Fruit fly (Drosophila melanogaster) whole organism, embryonic: Measurements from ENCODE around the gene CG5056.
A peak's percentile ranks its signal among the peaks of the same experiment; 100 is the strongest.

Source experiments
- Antp ChIP-seq: fragments of 200-800 bp; sonication (Bioruptor generic); optimal IDR thresholded peaks from 3 replicates; lab custom pipeline; 2016; ENCODE audit warnings: missing biosample characterization, missing genetic modification characterization
- Awh ChIP-seq: fragments of 200-800 bp; sonication (Bioruptor generic); IDR thresholded peaks from 2 replicates; pipeline ENCODE4, ENCODE4 v1.3.6; 2022; ENCODE audit warnings: missing biosample characterization, missing genetic modification characterization
- CG10209 ChIP-seq: fragments of 200-800 bp; sonication (Bioruptor generic); optimal IDR thresholded peaks from 3 replicates; lab custom pipeline; 2017; ENCODE audit warnings: missing biosample characterization, mild to moderate bottlenecking, missing genetic modification characterization, missing genetic modification reagents
- CG12104 ChIP-seq: fragments of 200-800 bp; sonication (Bioruptor generic); optimal IDR thresholded peaks from 3 replicates; lab custom pipeline; 2016; ENCODE audit warnings: missing biosample characterization, missing genetic modification characterization
- CG12236 ChIP-seq: fragments of 200-800 bp; sonication (Bioruptor generic); optimal IDR thresholded peaks from 2 replicates; lab custom pipeline; 2016; ENCODE audit warnings: missing biosample characterization, missing genetic modification characterization
- CG14710 ChIP-seq: fragments of 200-800 bp; sonication (Bioruptor generic); optimal IDR thresholded peaks from 3 replicates; lab custom pipeline; 2019; ENCODE audit warnings: missing biosample characterization, mild to moderate bottlenecking, missing genetic modification characterization, moderate library complexity
- CG15479 ChIP-seq: fragments of 200-800 bp; sonication (Bioruptor generic); optimal IDR thresholded peaks from 3 replicates; lab custom pipeline; 2019; ENCODE audit warnings: missing biosample characterization, mild to moderate bottlenecking, missing genetic modification characterization, moderate library complexity
- CG17612 ChIP-seq: fragments of 200-800 bp; sonication (Bioruptor generic); IDR thresholded peaks from 2 replicates; pipeline ENCODE4 v1.3.6; 2022; ENCODE audit warnings: missing biosample characterization, missing genetic modification characterization
- CG17802 ChIP-seq: fragments of 200-800 bp; sonication (Bioruptor generic); optimal IDR thresholded peaks from 2 replicates; lab custom pipeline; 2018; ENCODE audit warnings: missing biosample characterization, mild to moderate bottlenecking, missing genetic modification characterization, moderate library complexity
- CG1792 ChIP-seq: fragments of 200-800 bp; sonication (Bioruptor generic); optimal IDR thresholded peaks from 2 replicates; lab custom pipeline; 2016; ENCODE audit warnings: missing biosample characterization, missing genetic modification characterization
- CG18619 ChIP-seq: fragments of 200-800 bp; sonication (Bioruptor generic); optimal IDR thresholded peaks from 3 replicates; lab custom pipeline; 2017; ENCODE audit warnings: missing biosample characterization, mild to moderate bottlenecking, missing genetic modification characterization
- CG32532 ChIP-seq: fragments of 200-800 bp; sonication (Bioruptor generic); IDR thresholded peaks from 2 replicates; pipeline ENCODE4 v1.3.6; 2022; ENCODE audit warnings: missing biosample characterization, missing genetic modification characterization
- CG32772 ChIP-seq: fragments of 200-800 bp; sonication (Bioruptor generic); IDR thresholded peaks from 2 replicates; pipeline ENCODE4 v1.3.6; 2022; ENCODE audit warnings: missing biosample characterization, missing genetic modification characterization
- CG43689 ChIP-seq: fragments of 200-800 bp; sonication (Bioruptor generic); IDR thresholded peaks from 2 replicates; pipeline ENCODE4 v1.3.6; 2022; ENCODE audit warnings: missing biosample characterization, missing genetic modification characterization
- CG4617 ChIP-seq: fragments of 200-800 bp; sonication (Bioruptor generic); optimal IDR thresholded peaks from 3 replicates; lab custom pipeline; 2016; ENCODE audit warnings: missing biosample characterization, missing genetic modification characterization, borderline replicate concordance
- CG5953 ChIP-seq: fragments of 200-800 bp; sonication (Bioruptor generic); IDR thresholded peaks from 2 replicates; pipeline ENCODE4 v1.3.6; 2022; ENCODE audit warnings: missing biosample characterization, missing genetic modification characterization
- CG6654 ChIP-seq: fragments of 200-800 bp; sonication (Bioruptor generic); optimal IDR thresholded peaks from 2 replicates; lab custom pipeline; 2017; ENCODE audit warnings: missing biosample characterization, mild to moderate bottlenecking, missing genetic modification characterization
- CG7556 ChIP-seq: fragments of 200-800 bp; sonication (Bioruptor generic); optimal IDR thresholded peaks from 2 replicates; lab custom pipeline; 2017; ENCODE audit warnings: missing biosample characterization, mild to moderate bottlenecking, missing genetic modification characterization
- CG7786 ChIP-seq: fragments of 200-800 bp; sonication (Bioruptor generic); optimal IDR thresholded peaks from 2 replicates; lab custom pipeline; 2016; ENCODE audit warnings: missing biosample characterization, missing genetic modification characterization
- CHES-1-like ChIP-seq: fragments of 200-800 bp; sonication (Bioruptor generic); optimal IDR thresholded peaks from 2 replicates; lab custom pipeline; 2016; ENCODE audit warnings: missing biosample characterization, missing genetic modification characterization
- Doc3 ChIP-seq: fragments of 200-800 bp; sonication (Bioruptor generic); IDR thresholded peaks from 3 replicates; pipeline ENCODE4 v1.3.6; 2022; ENCODE audit warnings: missing biosample characterization, missing genetic modification characterization; ENCODE audit not compliant: partially characterized antibody
- Mad ChIP-seq: fragments of 200-800 bp; sonication (Bioruptor generic); optimal IDR thresholded peaks from 2 replicates; lab custom pipeline; 2016; ENCODE audit warnings: missing biosample characterization, missing genetic modification characterization
- Meics ChIP-seq: fragments of 200-800 bp; sonication (Bioruptor generic); optimal IDR thresholded peaks from 2 replicates; lab custom pipeline; 2017; ENCODE audit warnings: missing biosample characterization, mild to moderate bottlenecking, missing genetic modification characterization
- NFAT ChIP-seq: fragments of 200-800 bp; sonication (Bioruptor generic); IDR thresholded peaks from 2 replicates; pipeline ENCODE4 v1.3.6; 2022; ENCODE audit warnings: missing biosample characterization, missing genetic modification characterization
- Neu2 ChIP-seq: fragments of 200-800 bp; sonication (Bioruptor generic); optimal IDR thresholded peaks from 3 replicates; lab custom pipeline; 2016; ENCODE audit warnings: missing biosample characterization, missing genetic modification characterization, borderline replicate concordance
- Oaz ChIP-seq: fragments of 200-800 bp; sonication (Bioruptor generic); IDR thresholded peaks from 2 replicates; pipeline ENCODE4 v1.3.6; 2022; ENCODE audit warnings: missing biosample characterization, missing genetic modification characterization
- Vsx1 ChIP-seq: fragments of 200-800 bp; sonication (Bioruptor generic); optimal IDR thresholded peaks from 2 replicates; lab custom pipeline; 2017; ENCODE audit warnings: missing biosample characterization, mild to moderate bottlenecking, missing genetic modification characterization, missing genetic modification reagents
- br ChIP-seq: fragments of >200 bp; optimal IDR thresholded peaks from 2 replicates; lab custom pipeline; 2017
- caup ChIP-seq: fragments of 200-800 bp; sonication (Bioruptor generic); optimal IDR thresholded peaks from 3 replicates; lab custom pipeline; 2017; ENCODE audit warnings: missing biosample characterization, mild to moderate bottlenecking, missing genetic modification characterization, moderate library complexity; ENCODE audit not compliant: severe bottlenecking
- cg ChIP-seq: fragments of 200-800 bp; sonication (Bioruptor generic); optimal IDR thresholded peaks from 3 replicates; lab custom pipeline; 2019; ENCODE audit warnings: missing biosample characterization, mild to moderate bottlenecking, missing genetic modification characterization, moderate library complexity
- da ChIP-seq: fragments of 200-800 bp; sonication (Bioruptor generic); optimal IDR thresholded peaks from 2 replicates; lab custom pipeline; 2016; ENCODE audit warnings: missing biosample characterization, missing genetic modification characterization
- dmrt11E ChIP-seq: fragments of 200-800 bp; sonication (Bioruptor generic); optimal IDR thresholded peaks from 3 replicates; lab custom pipeline; 2018; ENCODE audit warnings: missing biosample characterization, mild to moderate bottlenecking, missing genetic modification characterization, moderate library complexity
- eyg ChIP-seq: fragments of 200-800 bp; sonication (Bioruptor generic); optimal IDR thresholded peaks from 3 replicates; lab custom pipeline; 2016; ENCODE audit warnings: missing biosample characterization, missing genetic modification characterization
- fd64A ChIP-seq: fragments of 200-800 bp; sonication (Bioruptor generic); optimal IDR thresholded peaks from 3 replicates; lab custom pipeline; 2018; ENCODE audit warnings: missing biosample characterization, mild to moderate bottlenecking, missing genetic modification characterization
- fd96Cb ChIP-seq: fragments of 200-800 bp; sonication (Bioruptor generic); optimal IDR thresholded peaks from 2 replicates; lab custom pipeline; 2018; ENCODE audit warnings: missing biosample characterization, mild to moderate bottlenecking, missing genetic modification characterization, moderate library complexity
- gro ChIP-seq: fragments of 200-800 bp; sonication (Bioruptor generic); optimal IDR thresholded peaks from 2 replicates; lab custom pipeline; 2016; ENCODE audit warnings: missing biosample characterization, missing genetic modification characterization
- mld ChIP-seq: fragments of 200-800 bp; sonication (Bioruptor generic); IDR thresholded peaks from 3 replicates; pipeline ENCODE4 v1.3.6; 2022; ENCODE audit warnings: missing biosample characterization, missing genetic modification characterization; ENCODE audit not compliant: partially characterized antibody
- p53 ChIP-seq: fragments of 200-800 bp; sonication (Bioruptor generic); optimal IDR thresholded peaks from 2 replicates; lab custom pipeline; 2016; ENCODE audit warnings: missing biosample characterization, missing genetic modification characterization
- pan ChIP-seq, 4 experiments: fragments of >200 bp in 3 of 4; fragments of 200-800 bp in 1 of 4; sonication (Bioruptor generic) in 1 of 4; optimal IDR thresholded peaks in 3 of 4; IDR thresholded peaks in 1 of 4; 2 replicates each; pipeline versions ENCODE4 v1.3.6 to Lab custom; 2017 to 2022; ENCODE audit warnings: missing biosample characterization in 2 of 4, missing genetic modification characterization in 2 of 4, mixed read lengths in 1 of 4
- pros ChIP-seq: fragments of 200-800 bp; sonication (Bioruptor generic); optimal IDR thresholded peaks from 3 replicates; lab custom pipeline; 2019; ENCODE audit warnings: missing biosample characterization, mild to moderate bottlenecking, missing genetic modification characterization, moderate library complexity
- ro ChIP-seq: fragments of 200-800 bp; sonication (Bioruptor generic); IDR thresholded peaks from 2 replicates; pipeline ENCODE4 v1.3.6; 2022; ENCODE audit warnings: missing biosample characterization, missing genetic modification characterization
- run ChIP-seq: fragments of 200-800 bp; sonication (Bioruptor generic); optimal IDR thresholded peaks from 3 replicates; lab custom pipeline; 2018; ENCODE audit warnings: missing biosample characterization, mild to moderate bottlenecking, missing genetic modification characterization
- schlank ChIP-seq: fragments of 200-800 bp; sonication (Bioruptor generic); optimal IDR thresholded peaks from 2 replicates; lab custom pipeline; 2018; ENCODE audit warnings: missing biosample characterization, mild to moderate bottlenecking, missing genetic modification characterization
- seq ChIP-seq: fragments of 200-800 bp; sonication (Bioruptor generic); IDR thresholded peaks from 2 replicates; pipeline ENCODE4 v1.3.6; 2022; ENCODE audit warnings: missing biosample characterization, missing genetic modification characterization
- shn ChIP-seq: fragments of 200-800 bp; sonication (Bioruptor generic); optimal IDR thresholded peaks from 3 replicates; lab custom pipeline; 2016; ENCODE audit warnings: missing biosample characterization, missing genetic modification characterization
- tup ChIP-seq: fragments of 200-800 bp; sonication (Bioruptor generic); optimal IDR thresholded peaks from 2 replicates; lab custom pipeline; 2016; ENCODE audit warnings: missing biosample characterization, mild to moderate bottlenecking, missing genetic modification characterization, moderate library complexity
- zen2 ChIP-seq: fragments of 200-800 bp; sonication (Bioruptor generic); IDR thresholded peaks from 3 replicates; pipeline ENCODE4 v1.3.6; 2022; ENCODE audit warnings: missing biosample characterization, missing genetic modification characterization; ENCODE audit not compliant: partially characterized antibody
- zfh2 ChIP-seq: fragments of 200-800 bp; sonication (Bioruptor generic); optimal IDR thresholded peaks from 2 replicates; lab custom pipeline; 2016; ENCODE audit warnings: missing biosample characterization, missing genetic modification characterization

The CG5056 gene

DNA sequence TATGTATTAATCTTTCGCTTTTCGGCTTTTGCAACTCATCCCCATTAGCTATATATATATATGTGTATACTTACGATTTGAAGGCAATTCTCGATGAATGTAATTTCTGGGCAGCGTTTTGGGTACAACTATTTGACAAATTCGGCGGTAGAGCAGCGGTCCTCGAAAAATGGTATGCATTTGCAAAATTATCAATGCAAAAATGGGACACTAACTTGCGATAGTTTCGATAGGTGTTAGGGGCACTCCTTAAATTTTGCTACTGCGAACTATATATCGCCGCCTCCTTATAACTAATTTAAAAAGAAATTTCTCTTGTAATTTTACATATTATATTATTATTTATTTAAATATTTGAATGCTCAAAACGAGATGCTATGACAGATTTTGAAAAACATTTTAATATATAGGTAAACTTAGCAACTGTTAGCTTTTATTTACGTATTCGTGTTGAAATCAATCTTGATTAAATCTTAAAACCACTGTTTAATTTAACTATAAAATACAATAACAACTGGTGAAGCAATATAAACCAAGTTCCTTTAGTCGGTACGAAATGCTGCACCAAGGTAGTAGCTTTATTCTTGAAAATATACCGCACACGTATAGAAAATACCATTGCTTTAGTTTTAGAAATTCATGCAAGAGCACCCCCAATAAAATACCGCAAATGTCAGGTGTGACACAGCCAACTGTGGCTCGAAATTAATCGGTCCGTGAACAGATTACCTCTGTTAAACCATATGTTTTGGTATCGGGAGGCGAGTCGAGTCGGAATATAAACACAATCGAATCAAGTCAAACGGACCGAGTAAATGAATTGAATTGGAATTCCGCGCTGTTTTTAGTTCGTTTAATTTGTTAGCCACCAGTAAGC, 47.0 kb downstream of the CG5056 start, which contains the start of the genes CG5355 and Klp31E:
CG5355 (minus strand) TSS at position 213 of the 877 bp plus-strand sequence.
Klp31E (plus strand) TSS at position 767 of the 877 bp plus-strand sequence.
- TF ChIP-seq CG1792 (GFP tag; lab: Kevin White, UChicago), result peak; percentile 42
- no peak for TF ChIP-seq ro (GFP tag; lab: Robert Waterston, UW)
- no peak for TF ChIP-seq tup (GFP tag; lab: Kevin White, UChicago)
- peak; percentile 43 for TF ChIP-seq CG7786 (GFP tag; lab: Kevin White, UChicago)
- no peak for TF ChIP-seq CG12236 (GFP tag; lab: Kevin White, UChicago)
- TF ChIP-seq CG43689 (GFP tag; lab: Robert Waterston, UW), result no peak
- peak; percentile 42 for TF ChIP-seq Mad (GFP tag; lab: Kevin White, UChicago)
- TF ChIP-seq pros (GFP tag; lab: Kevin White, UChicago), result no peak
- TF ChIP-seq schlank (tag; lab: Kevin White, UChicago), result no peak
- no peak for TF ChIP-seq p53 (GFP tag; lab: Kevin White, UChicago)
- TF ChIP-seq shn (GFP tag; lab: Kevin White, UChicago), result peak; percentile 20
- peak; percentile 6 for TF ChIP-seq CG4617 (GFP tag; lab: Kevin White, UChicago)
- peak; percentile 72 for TF ChIP-seq Doc3 (GFP tag; lab: Robert Waterston, UW)
- no peak for TF ChIP-seq run (tag; lab: Kevin White, UChicago)
- peak; percentile 75 for TF ChIP-seq CG18619 (GFP tag; lab: Kevin White, UChicago)
- TF ChIP-seq CG7556 (GFP tag; lab: Kevin White, UChicago), result peak; percentile 84
- peak; percentile 40 for TF ChIP-seq Antp (GFP tag; lab: Kevin White, UChicago)
- no peak for TF ChIP-seq pan (optimal IDR thresholded peaks at IDR 0.05; lab: Kevin White, UChicago)
- peak in 1 of 2 experiments; percentile 63 for TF ChIP-seq pan (GFP tag; optimal IDR thresholded peaks at IDR 0.05 in 1 of 2, IDR thresholded peaks at IDR 0.05 in 1 of 2)
- TF ChIP-seq CG6654 (GFP tag; lab: Kevin White, UChicago), result peak; percentile 42
- peak; percentile 29 for TF ChIP-seq CHES-1-like
- no peak for TF ChIP-seq CG17612 (GFP tag; lab: Robert Waterston, UW)
- no peak for TF ChIP-seq Awh (GFP tag; lab: Robert Waterston, UW)
- no peak for TF ChIP-seq CG15479 (GFP tag; lab: Kevin White, UChicago)
- TF ChIP-seq dmrt11E, result peak; percentile 80
- TF ChIP-seq CG12104 (GFP tag; lab: Kevin White, UChicago), result peak; percentile 69
- TF ChIP-seq Neu2, result peak; percentile 87
- TF ChIP-seq zen2 (GFP tag; lab: Robert Waterston, UW), result peak; percentile 63; the same call in 2 of the 3 replicates
- no peak for TF ChIP-seq CG5953 (GFP tag; lab: Robert Waterston, UW)
- peak; percentile 61 for TF ChIP-seq caup (GFP tag; lab: Kevin White, UChicago)
- TF ChIP-seq CG17802, result peak; percentile 94
- TF ChIP-seq Meics, result peak; percentile 80
- TF ChIP-seq cg (GFP tag; lab: Kevin White, UChicago), result no peak
- TF ChIP-seq Vsx1 (GFP tag; lab: Kevin White, UChicago), result no peak
- peak; percentile 65 for TF ChIP-seq CG32532 (GFP tag; lab: Robert Waterston, UW)
- peak; percentile 46; the same call in 1 of the 3 replicates for TF ChIP-seq mld (GFP tag; lab: Robert Waterston, UW)
- 0 out of 2 replicates have a peak, but pooled peaks have one; percentile 8 for TF ChIP-seq seq
- TF ChIP-seq da, result peak; percentile 41
- TF ChIP-seq CG14710, result peak; percentile 83
- peak; percentile 71 for TF ChIP-seq CG10209 (GFP tag; lab: Kevin White, UChicago)
- no peak for TF ChIP-seq fd64A (GFP tag; lab: Kevin White, UChicago)
- TF ChIP-seq Oaz (GFP tag; lab: Robert Waterston, UW), result 0 out of 2 replicates have a peak, but pooled peaks have one; percentile 46
- no peak for TF ChIP-seq br (lab: Kevin White, UChicago)
- TF ChIP-seq CG32772 (GFP tag; lab: Robert Waterston, UW), result 0 out of 2 replicates have a peak, but pooled peaks have one; percentile 4
- TF ChIP-seq NFAT (GFP tag; lab: Robert Waterston, UW), result peak; percentile 68; the same call in 1 of the 2 replicates
- TF ChIP-seq gro (GFP tag; lab: Kevin White, UChicago), result no peak
- TF ChIP-seq zfh2, result peak; percentile 56
- no peak for TF ChIP-seq eyg
- TF ChIP-seq fd96Cb (tag; lab: Kevin White, UChicago), result peak; percentile 64
